Worm (Caenorhabditis elegans): ENCODE measurements around the gene taf-10.

DNA sequence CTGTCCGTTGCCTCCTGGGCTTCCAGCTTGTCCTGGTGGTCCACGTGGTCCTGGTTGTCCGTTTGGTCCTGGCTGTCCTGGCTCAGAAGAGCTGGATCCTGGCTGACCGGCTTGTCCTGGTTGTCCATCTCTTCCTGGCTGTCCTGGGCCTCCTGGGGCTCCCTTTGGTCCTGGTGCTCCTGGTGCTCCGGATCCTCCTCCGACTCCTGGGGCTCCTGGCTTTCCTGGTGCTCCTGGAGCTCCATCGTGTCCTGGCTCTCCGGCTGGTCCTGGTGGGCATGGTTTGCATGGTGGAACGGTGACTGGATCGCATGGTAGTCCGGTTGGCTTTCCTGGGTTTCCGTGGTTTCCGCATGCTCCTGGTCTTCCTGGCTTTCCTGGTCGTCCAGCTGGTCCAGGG is 33.8 kb upstream of the taf-10 start:
- TF ChIP-seq ama-1 (optimal IDR thresholded peaks at IDR 0.05) (no peak), tbx-37 (GFP tag; conservative IDR thresholded peaks at IDR 0.05) (no peak), ceh-13 (GFP tag; optimal IDR thresholded peaks at IDR 0.05) (no peak), aly-1 (tag; optimal IDR thresholded peaks at IDR 0.05) (no peak), hnd-1 (tag; optimal IDR thresholded peaks at IDR 0.05) (no peak), sea-1 (GFP tag; conservative IDR thresholded peaks at IDR 0.05) (no peak)
